Worm (Caenorhabditis elegans) whole organism, L2 larva: ENCODE data around the gene srh-137.

Source experiments
- F13H6.1 ChIP-seq: sonication (generic microtip); optimal IDR thresholded peaks from 2 replicates; lab custom pipeline; 2016; ENCODE audit warnings: missing genetic modification characterization, missing compliant biosample characterization
- R02D3.7 ChIP-seq: fragments of 150-350 bp; optimal IDR thresholded peaks from 2 replicates; lab custom pipeline; 2014; ENCODE audit warnings: missing biosample characterization, missing genetic modification characterization
- Y55F3AM.14 ChIP-seq: fragments of 200-800 bp; sonication (Bioruptor generic); optimal IDR thresholded peaks from 2 replicates; lab custom pipeline; 2018; ENCODE audit warnings: mild to moderate bottlenecking, missing genetic modification characterization, missing compliant biosample characterization
- alr-1 ChIP-seq: fragments of 150-350 bp; optimal IDR thresholded peaks from 2 replicates; lab custom pipeline; 2014; ENCODE audit warnings: missing biosample characterization, missing genetic modification characterization
- aly-2 ChIP-seq: fragments of 150-350 bp; optimal IDR thresholded peaks from 2 replicates; lab custom pipeline; 2014; ENCODE audit warnings: missing biosample characterization, missing genetic modification characterization
- ceh-16 ChIP-seq: fragments of 150-350 bp; optimal IDR thresholded peaks from 2 replicates; lab custom pipeline; 2014; ENCODE audit warnings: missing biosample characterization, missing genetic modification characterization
- ceh-82 ChIP-seq: fragments of 150-350 bp; optimal IDR thresholded peaks from 2 replicates; lab custom pipeline; 2014; ENCODE audit warnings: missing biosample characterization, missing genetic modification characterization
- crh-2 ChIP-seq: sonication (generic microtip); optimal IDR thresholded peaks from 2 replicates; lab custom pipeline; 2017; ENCODE audit warnings: missing biosample characterization, missing genetic modification characterization
- dmd-4 ChIP-seq: sonication (generic microtip); optimal IDR thresholded peaks from 2 replicates; lab custom pipeline; 2017; ENCODE audit warnings: missing biosample characterization, missing genetic modification characterization
- elt-1 ChIP-seq: fragments of 150-350 bp; optimal IDR thresholded peaks from 2 replicates; lab custom pipeline; 2014; ENCODE audit warnings: missing biosample characterization, missing genetic modification characterization
- elt-3 ChIP-seq: sonication (generic microtip); optimal IDR thresholded peaks from 2 replicates; lab custom pipeline; 2017; ENCODE audit warnings: missing biosample characterization, missing genetic modification characterization
- lsy-2 ChIP-seq, 2 experiments: fragments of 150-350 bp in 1 of 2; sonication (generic microtip) in 1 of 2; optimal IDR thresholded peaks; 2 replicates each; lab custom pipeline; 2014 to 2017; ENCODE audit warnings: missing biosample characterization in 2 of 2, missing genetic modification characterization in 2 of 2
- mab-5 ChIP-seq: fragments of 150-350 bp; optimal IDR thresholded peaks from 2 replicates; lab custom pipeline; 2014; ENCODE audit warnings: missing biosample characterization, missing genetic modification characterization
- mbf-1 ChIP-seq: sonication (generic microtip); optimal IDR thresholded peaks from 2 replicates; lab custom pipeline; 2017; ENCODE audit warnings: missing biosample characterization, missing genetic modification characterization
- mdl-1 ChIP-seq, 2 experiments: fragments of 150-350 bp in 1 of 2; sonication (generic microtip) in 1 of 2; optimal IDR thresholded peaks; 2 replicates each; lab custom pipeline; 2017; ENCODE audit warnings: missing biosample characterization in 2 of 2, missing genetic modification characterization in 2 of 2
- nhr-10 ChIP-seq: sonication (generic microtip); optimal IDR thresholded peaks from 2 replicates; lab custom pipeline; 2017; ENCODE audit warnings: missing biosample characterization, missing genetic modification characterization
- nhr-11 ChIP-seq: fragments of 150-350 bp; optimal IDR thresholded peaks from 2 replicates; lab custom pipeline; 2014; ENCODE audit warnings: missing biosample characterization, missing genetic modification characterization
- nhr-12 ChIP-seq: fragments of 150-350 bp; optimal IDR thresholded peaks from 2 replicates; lab custom pipeline; 2014; ENCODE audit warnings: missing biosample characterization, missing genetic modification characterization
- nhr-129 ChIP-seq: fragments of 150-350 bp; optimal IDR thresholded peaks from 2 replicates; lab custom pipeline; 2014; ENCODE audit warnings: missing biosample characterization, missing genetic modification characterization
- nhr-21 ChIP-seq: fragments of 150-350 bp; optimal IDR thresholded peaks from 2 replicates; lab custom pipeline; 2014; ENCODE audit warnings: missing biosample characterization, missing genetic modification characterization
- nhr-23 ChIP-seq: fragments of 150-350 bp; optimal IDR thresholded peaks from 2 replicates; lab custom pipeline; 2014; ENCODE audit warnings: missing biosample characterization, missing genetic modification reagents, missing genetic modification characterization
- nhr-237 ChIP-seq: fragments of 150-350 bp; optimal IDR thresholded peaks from 2 replicates; lab custom pipeline; 2014; ENCODE audit warnings: missing biosample characterization, missing genetic modification characterization
- nhr-77 ChIP-seq: fragments of 150-350 bp; optimal IDR thresholded peaks from 2 replicates; lab custom pipeline; 2014; ENCODE audit warnings: missing biosample characterization, missing genetic modification characterization
- peb-1 ChIP-seq: fragments of 150-350 bp; optimal IDR thresholded peaks from 2 replicates; lab custom pipeline; 2014; ENCODE audit warnings: missing biosample characterization, missing genetic modification characterization
- skn-1 ChIP-seq: sonication (generic microtip); optimal IDR thresholded peaks from 2 replicates; lab custom pipeline; 2017; ENCODE audit warnings: missing biosample characterization, missing genetic modification characterization
- sma-3 ChIP-seq: sonication (generic microtip); optimal IDR thresholded peaks from 2 replicates; lab custom pipeline; 2016; ENCODE audit warnings: missing genetic modification reagents, missing genetic modification characterization, missing compliant biosample characterization
- sma-9 ChIP-seq, 2 experiments: fragments of 150-350 bp in 1 of 2; sonication (generic microtip) in 1 of 2; optimal IDR thresholded peaks; 2 replicates each; lab custom pipeline; 2014 to 2016; ENCODE audit warnings: missing genetic modification characterization in 2 of 2, mild to moderate bottlenecking in 1 of 2, missing biosample characterization in 1 of 2, missing compliant biosample characterization in 1 of 2, missing genetic modification reagents in 1 of 2, moderate library complexity in 1 of 2
- snpc-4 ChIP-seq: fragments of 150-350 bp; optimal IDR thresholded peaks from 2 replicates; lab custom pipeline; 2014; ENCODE audit warnings: missing biosample characterization, missing genetic modification characterization
- unc-55 ChIP-seq: fragments of 150-350 bp; sonication (generic microtip); optimal IDR thresholded peaks from 3 replicates; lab custom pipeline; 2014; ENCODE audit warnings: missing biosample characterization, missing genetic modification reagents, missing genetic modification characterization
- unc-62 ChIP-seq: fragments of 150-350 bp; optimal IDR thresholded peaks from 2 replicates; lab custom pipeline; 2014; ENCODE audit warnings: missing biosample characterization, missing genetic modification reagents, missing genetic modification characterization
- zag-1 ChIP-seq: fragments of 150-350 bp; optimal IDR thresholded peaks from 2 replicates; lab custom pipeline; 2014; ENCODE audit warnings: missing biosample characterization, missing genetic modification characterization
- ztf-1 ChIP-seq: fragments of 200-800 bp; sonication (Bioruptor generic); conservative IDR thresholded peaks from 2 replicates; pipeline ENCODE4 v1.3.6; 2022; ENCODE audit warnings: missing genetic modification characterization, missing compliant biosample characterization
- ztf-4 ChIP-seq: fragments of 150-350 bp; optimal IDR thresholded peaks from 2 replicates; lab custom pipeline; 2014; ENCODE audit warnings: missing biosample characterization, missing genetic modification characterization

srh-137 gene

ce11 chrV:16723744-16724143, 7.3 kb upstream of the srh-137 start, which contains the start of gene nhr-112:
TSS of gene nhr-112 (minus strand) at chrV:16723844.
- TF ChIP-seq unc-55 (no peak), nhr-11 (tag; lab: Kevin White, UChicago) (no peak), elt-3 (no peak), dmd-4 (no peak), nhr-21 (tag; lab: Kevin White, UChicago) (no peak), R02D3.7 (tag; lab: Kevin White, UChicago) (no peak), alr-1 (tag; lab: Kevin White, UChicago) (no peak)

ce11 chrV:16713797-16714196, 2.7 kb downstream of the srh-137 start:
- no peak for TF ChIP-seq ceh-82
- no peak for TF ChIP-seq nhr-10 (tag; lab: Kevin White, UChicago)
- TF ChIP-seq ceh-16 = no peak
- TF ChIP-seq nhr-21 (tag; lab: Kevin White, UChicago) = no peak
- TF ChIP-seq snpc-4 (tag; lab: Kevin White, UChicago) = no peak
- no peak for TF ChIP-seq ztf-4
- no peak for TF ChIP-seq nhr-237 (tag; lab: Kevin White, UChicago)
- TF ChIP-seq R02D3.7 (tag; lab: Kevin White, UChicago) = no peak
- TF ChIP-seq mdl-1 (tag; optimal IDR thresholded peaks at IDR 0.05; lab: Kevin White, UChicago) = no peak
- no peak for TF ChIP-seq nhr-129 (tag; lab: Kevin White, UChicago)
- no peak for TF ChIP-seq aly-2 (tag; lab: Kevin White, UChicago)
- no peak for TF ChIP-seq lsy-2 (tag; optimal IDR thresholded peaks at IDR 0.05; lab: Kevin White, UChicago)
- no peak for TF ChIP-seq sma-9 (GFP tag; optimal IDR thresholded peaks at IDR 0.05; lab: Kevin White, UChicago)
- TF ChIP-seq sma-9 (tag; optimal IDR thresholded peaks at IDR 0.05; lab: Kevin White, UChicago) = no peak

- TF ChIP-seq ztf-1 (GFP tag; lab: Robert Waterston, UW) (no peak), dmd-4 (no peak), peb-1 (tag; lab: Kevin White, UChicago) (no peak), zag-1 (no peak), mab-5 (tag; lab: Kevin White, UChicago) (no peak), nhr-11 (tag; lab: Kevin White, UChicago) (no peak), nhr-77 (no peak), nhr-12 (no peak), unc-55 (no peak), sma-9 (GFP tag; optimal IDR thresholded peaks at IDR 0.05; lab: Kevin White, UChicago) (no peak), sma-9 (tag; optimal IDR thresholded peaks at IDR 0.05; lab: Kevin White, UChicago) (no peak), Y55F3AM.14 (GFP tag; lab: Kevin White, UChicago) (no peak), nhr-23 (no peak), mdl-1 (tag; optimal IDR thresholded peaks at IDR 0.05; lab: Kevin White, UChicago) (no peak)
Measured at ce11 chrV:16706549-16706948, 9.9 kb downstream of the srh-137 start, which contains the start of gene clec-9. TSS of gene clec-9 (minus strand) at chrV:16706649.

ce11 chrV:16699752-16700259, 16.7 kb downstream of the srh-137 start, which contains the start of gene Y70C5C.1:
TSS of gene Y70C5C.1 (plus strand) at chrV:16700209.
- TF ChIP-seq mbf-1 (tag; lab: Kevin White, UChicago) = no peak
- no peak for TF ChIP-seq sma-3 (GFP tag; lab: Kevin White, UChicago)
- no peak for TF ChIP-seq F13H6.1
- TF ChIP-seq zag-1 = no peak
- no peak for TF ChIP-seq crh-2
- TF ChIP-seq skn-1 (tag; lab: Kevin White, UChicago) = no peak

ce11 chrV:16697178-16697577, 19.3 kb downstream of the srh-137 start, which contains the start of gene srw-41:
TSS of gene srw-41 (plus strand) at chrV:16697478.
- TF ChIP-seq skn-1 (tag; lab: Kevin White, UChicago) (no peak), snpc-4 (tag; lab: Kevin White, UChicago) (no peak), alr-1 (tag; lab: Kevin White, UChicago) (no peak), unc-62 (no peak), mdl-1 (tag; optimal IDR thresholded peaks at IDR 0.05; lab: Kevin White, UChicago) (no peak), elt-1 (no peak)

ce11 chrV:16695499-16695898, 21.0 kb downstream of the srh-137 start:
- TF ChIP-seq elt-3 = no peak
- no peak for TF ChIP-seq sma-9 (GFP tag; optimal IDR thresholded peaks at IDR 0.05; lab: Kevin White, UChicago)
- TF ChIP-seq sma-9 (tag; optimal IDR thresholded peaks at IDR 0.05; lab: Kevin White, UChicago) = no peak
- no peak for TF ChIP-seq nhr-12
- TF ChIP-seq nhr-77 = no peak
- no peak for TF ChIP-seq skn-1 (tag; lab: Kevin White, UChicago)
- TF ChIP-seq dmd-4 = no peak
- no peak for TF ChIP-seq mdl-1 (tag; optimal IDR thresholded peaks at IDR 0.05; lab: Kevin White, UChicago)
